Worm (Caenorhabditis elegans): Measurements from ENCODE around the gene F55H2.8.

Gene F55H2.8

ce11 chrIII:9546016-9546659, 32.5 kb downstream of the F55H2.8 start, which contains the start of gene unc-16 (continued):
- TF ChIP-seq F44E2.7 (GFP tag; IDR thresholded peaks at IDR 0.05) (no peak), nhr-10 (tag; optimal IDR thresholded peaks at IDR 0.05) (no peak), spr-1 (tag; optimal IDR thresholded peaks at IDR 0.05) (peak; percentile 87), D1046.2 (GFP tag; IDR thresholded peaks at IDR 0.05) (no peak), ZK337.2 (GFP tag; IDR thresholded peaks at IDR 0.05) (0 out of 2 replicates have a peak, but pooled peaks have one; percentile 8), aha-1 (tag) (peak; percentile 98), dmd-6 (GFP tag; IDR thresholded peaks at IDR 0.05) (peak; percentile 71), F49E8.2 (tag; optimal IDR thresholded peaks at IDR 0.05; ENCODE audit: borderline replicate concordance) (no peak), zfp-2 (tag; optimal IDR thresholded peaks at IDR 0.05) (peak; percentile 21), dmd-9 (GFP tag; IDR thresholded peaks at IDR 0.05) (0 out of 2 replicates have a peak, but pooled peaks have one; percentile 52), gei-8 (GFP tag; optimal IDR thresholded peaks at IDR 0.05) (no peak), egl-43 (GFP tag; IDR thresholded peaks at IDR 0.05) (no peak; the same call in 1 of the 2 replicates), mdt-29 (GFP tag; IDR thresholded peaks at IDR 0.05) (0 out of 2 replicates have a peak, but pooled peaks have one; percentile 54), lin-1 (GFP tag; IDR thresholded peaks at IDR 0.05) (no peak), mes-2 (tag; optimal IDR thresholded peaks at IDR 0.05; ENCODE audit: poor library complexity, severe bottlenecking) (peak; percentile 81), madf-9 (GFP tag; conservative IDR thresholded peaks at IDR 0.05) (0 out of 2 replicates have a peak, but pooled peaks have one; percentile 21), rbr-2 (tag; optimal IDR thresholded peaks at IDR 0.05) (peak; percentile 91), nhr-28 (tag; optimal IDR thresholded peaks at IDR 0.05) (peak; percentile 26), F10B5.3 (tag; optimal IDR thresholded peaks at IDR 0.05) (peak; percentile 20), mep-1 (tag; optimal IDR thresholded peaks at IDR 0.05) (peak; percentile 94), nhr-102 (tag; optimal IDR thresholded peaks at IDR 0.05) (peak; percentile 51), T20F7.1 (GFP tag; optimal IDR thresholded peaks at IDR 0.05) (peak; percentile 82), ceh-20 (GFP tag; IDR thresholded peaks at IDR 0.05) (peak; percentile 95; the same call in 1 of the 2 replicates), Y105C5A.15 (GFP tag; IDR thresholded peaks at IDR 0.05) (no peak), pha-4 (GFP tag; IDR thresholded peaks at IDR 0.05) (peak; percentile 59; the same call in 1 of the 2 replicates), pha-4 (tag; optimal IDR thresholded peaks at IDR 0.05) (peak; percentile 82), lin-29 (GFP tag; IDR thresholded peaks at IDR 0.05) (0 out of 2 replicates have a peak, but pooled peaks have one; percentile 19), lin-38 (GFP tag; IDR thresholded peaks at IDR 0.05) (peak; percentile 90), F37D6.2 (tag; optimal IDR thresholded peaks at IDR 0.05) (peak; percentile 77), nhr-48 (tag; optimal IDR thresholded peaks at IDR 0.05) (peak; percentile 45), Y5F2A.4 (GFP tag; optimal IDR thresholded peaks at IDR 0.05) (no peak), nhr-42 (GFP tag; IDR thresholded peaks at IDR 0.05) (peak; percentile 18; the same call in 1 of the 2 replicates), hif-1 (tag; optimal IDR thresholded peaks at IDR 0.05) (peak in 1 of 2 experiments; percentile 65), R02D3.7 (tag; optimal IDR thresholded peaks at IDR 0.05) (no peak), daf-16 (GFP tag; optimal IDR thresholded peaks at IDR 0.05) (peak in 1 of 2 experiments; percentile 28), daf-16 (tag; optimal IDR thresholded peaks at IDR 0.05) (peak; percentile 79), nhr-11 (tag; optimal IDR thresholded peaks at IDR 0.05) (peak; percentile 71), ceh-28 (tag; optimal IDR thresholded peaks at IDR 0.05) (peak; percentile 61), dve-1 (tag; optimal IDR thresholded peaks at IDR 0.05; ENCODE audit: insufficient read depth) (peak; percentile 80), mdl-1 (tag; optimal IDR thresholded peaks at IDR 0.05) (peak; percentile 83 to 97), T26A8.4 (GFP tag; IDR thresholded peaks at IDR 0.05) (peak; percentile 80), hmg-1.1 (GFP tag; IDR thresholded peaks at IDR 0.05) (peak; percentile 93), set-16 (GFP tag; IDR thresholded peaks at IDR 0.05) (0 out of 2 replicates have a peak, but pooled peaks have one; percentile 16), spr-3 (GFP tag; optimal IDR thresholded peaks at IDR 0.05) (no peak), jun-1 (tag; optimal IDR thresholded peaks at IDR 0.05) (no peak), duxl-1 (tag; optimal IDR thresholded peaks at IDR 0.05; ENCODE audit: poor library complexity) (peak; percentile 67), lsy-2 (tag; optimal IDR thresholded peaks at IDR 0.05) (peak; percentile 98 to 99), cey-2 (tag; optimal IDR thresholded peaks at IDR 0.05; ENCODE audit: borderline replicate concordance, insufficient read depth) (no peak), lin-39 (tag; optimal IDR thresholded peaks at IDR 0.05) (no peak)
